Worm (Caenorhabditis elegans) whole organism, L2 larva: Measurements from ENCODE around the gene srh-248.

ENCODE experiments used
- R02D3.7 ChIP-seq: fragments of 150-350 bp; optimal IDR thresholded peaks from 2 replicates; lab custom pipeline; 2014; ENCODE audit warnings: missing biosample characterization, missing genetic modification characterization
- ama-1 ChIP-seq: fragments of 150-350 bp; optimal IDR thresholded peaks from 2 replicates; lab custom pipeline; 2018; ENCODE audit warnings: inconsistent platforms
- egl-27 ChIP-seq: sonication (generic microtip); optimal IDR thresholded peaks from 3 replicates; lab custom pipeline; 2017; ENCODE audit warnings: missing biosample characterization, missing genetic modification reagents, missing genetic modification characterization
- elt-1 ChIP-seq: fragments of 150-350 bp; optimal IDR thresholded peaks from 2 replicates; lab custom pipeline; 2014; ENCODE audit warnings: missing biosample characterization, missing genetic modification characterization
- gmeb-1 ChIP-seq: fragments of 150-350 bp; optimal IDR thresholded peaks from 2 replicates; lab custom pipeline; 2014; ENCODE audit warnings: missing biosample characterization, missing genetic modification characterization
- mdl-1 ChIP-seq, 2 experiments: fragments of 150-350 bp in 1 of 2; sonication (generic microtip) in 1 of 2; optimal IDR thresholded peaks; 2 replicates each; lab custom pipeline; 2017; ENCODE audit warnings: missing biosample characterization in 2 of 2, missing genetic modification characterization in 2 of 2
- nhr-12 ChIP-seq: fragments of 150-350 bp; optimal IDR thresholded peaks from 2 replicates; lab custom pipeline; 2014; ENCODE audit warnings: missing biosample characterization, missing genetic modification characterization
- sma-9 ChIP-seq, 2 experiments: fragments of 150-350 bp in 1 of 2; sonication (generic microtip) in 1 of 2; optimal IDR thresholded peaks; 2 replicates each; lab custom pipeline; 2014 to 2016; ENCODE audit warnings: missing genetic modification characterization in 2 of 2, mild to moderate bottlenecking in 1 of 2, missing biosample characterization in 1 of 2, missing compliant biosample characterization in 1 of 2, missing genetic modification reagents in 1 of 2, moderate library complexity in 1 of 2

DNA sequence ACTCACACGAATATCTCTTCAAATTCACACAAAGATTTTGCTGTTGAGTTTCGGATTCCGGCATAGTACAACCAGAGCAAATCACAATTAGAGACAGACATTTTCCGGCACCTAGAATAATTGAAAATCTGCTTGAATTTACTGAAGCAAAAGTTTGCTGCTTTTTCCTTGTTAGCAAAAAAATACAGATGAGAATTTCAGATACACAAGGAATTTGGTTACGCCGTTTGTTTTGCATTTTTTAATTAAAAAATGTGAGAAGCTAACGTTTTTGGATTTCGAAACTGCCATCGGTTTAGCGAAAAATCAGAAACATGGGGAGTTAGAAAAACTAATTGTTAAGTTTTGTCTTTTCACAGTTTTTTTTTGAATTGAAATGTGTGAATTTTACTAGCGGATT is 24.7 kb upstream of the srh-248 start, which contains the start of gene srw-118:
- TF ChIP-seq ama-1 (lab: Kevin White, UChicago), result no peak
- no peak for TF ChIP-seq gmeb-1 (tag; lab: Kevin White, UChicago)
- TF ChIP-seq elt-1, result no peak
- no peak for TF ChIP-seq sma-9 (GFP tag; optimal IDR thresholded peaks at IDR 0.05; lab: Kevin White, UChicago)
- TF ChIP-seq sma-9 (tag; optimal IDR thresholded peaks at IDR 0.05; lab: Kevin White, UChicago), result no peak
- TF ChIP-seq mdl-1 (tag; optimal IDR thresholded peaks at IDR 0.05; lab: Kevin White, UChicago), result no peak
- TF ChIP-seq nhr-12 (tag; lab: Kevin White, UChicago), result no peak
- TF ChIP-seq egl-27, result no peak
- no peak for TF ChIP-seq R02D3.7
